Worm (Caenorhabditis elegans) whole organism, dauer: ENCODE results near the gene F25E5.1.
"Not testable (repeated sequence)": the region's sequence is repeated elsewhere in the genome, so short reads cannot be mapped to it uniquely, and the experiment has no call there.

Source experiments
- unc-62 ChIP-seq: sonication (generic microtip); optimal IDR thresholded peaks from 2 replicates; lab custom pipeline; 2017; ENCODE audit warnings: missing biosample characterization, missing genetic modification reagents, missing genetic modification characterization

F25E5.1 gene

DNA sequence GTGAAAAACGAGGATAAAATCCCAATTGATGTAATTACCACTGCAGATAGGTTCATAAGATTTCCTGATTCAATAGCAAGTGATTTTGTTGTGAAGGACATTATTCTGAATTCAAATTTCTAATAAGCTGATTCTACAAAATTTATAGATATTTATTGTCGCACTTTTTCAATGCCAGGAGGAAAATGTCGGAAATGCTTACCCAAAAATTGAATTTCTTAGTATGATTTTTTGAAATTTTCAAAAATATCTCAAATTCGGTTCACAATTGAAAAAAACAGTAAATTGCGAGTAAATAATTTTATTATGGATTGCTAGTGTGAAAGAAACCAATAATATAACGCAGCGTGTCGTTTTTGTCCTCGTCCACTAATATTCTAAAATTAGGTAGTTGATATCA is 27.2 kb downstream of the F25E5.1 start, which contains the start of gene srbc-10:
Gene srbc-10, minus strand, starts transcription at position 101 of the 400 bp plus-strand sequence.
- no peak for TF ChIP-seq unc-62 (GFP tag; lab: Kevin White, UChicago)

ce11 chrV:7495189-7495588 is 29.5 kb downstream of the F25E5.1 start, which contains the start of gene srbc-11:
srbc-11 (minus strand) TSS chrV:7495289.
- TF ChIP-seq unc-62 (GFP tag; lab: Kevin White, UChicago): no peak

DNA sequence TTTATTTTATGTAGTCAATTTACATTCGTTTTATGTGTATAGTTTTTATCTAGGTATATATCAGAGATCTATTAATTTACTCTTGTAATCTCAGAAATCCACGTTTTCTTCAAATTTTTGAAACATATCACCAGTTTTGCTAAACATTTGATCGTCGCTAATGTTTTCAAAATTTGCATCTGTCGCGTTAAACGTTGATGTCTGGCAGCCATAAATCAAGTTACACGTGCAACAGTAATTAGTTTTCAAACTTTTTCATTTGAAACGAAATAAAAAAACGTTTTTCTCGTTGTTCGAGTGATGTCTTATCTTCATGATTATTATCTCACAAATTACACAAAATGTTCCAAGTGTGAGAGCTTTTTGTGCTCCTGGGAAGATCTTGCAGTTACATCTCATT is 31.8 kb downstream of the F25E5.1 start, which contains the start of gene srh-79:
Gene srh-79, plus strand, starts transcription at position 301 of the 400 bp plus-strand sequence.
- TF ChIP-seq unc-62 (GFP tag; lab: Kevin White, UChicago): no peak

DNA sequence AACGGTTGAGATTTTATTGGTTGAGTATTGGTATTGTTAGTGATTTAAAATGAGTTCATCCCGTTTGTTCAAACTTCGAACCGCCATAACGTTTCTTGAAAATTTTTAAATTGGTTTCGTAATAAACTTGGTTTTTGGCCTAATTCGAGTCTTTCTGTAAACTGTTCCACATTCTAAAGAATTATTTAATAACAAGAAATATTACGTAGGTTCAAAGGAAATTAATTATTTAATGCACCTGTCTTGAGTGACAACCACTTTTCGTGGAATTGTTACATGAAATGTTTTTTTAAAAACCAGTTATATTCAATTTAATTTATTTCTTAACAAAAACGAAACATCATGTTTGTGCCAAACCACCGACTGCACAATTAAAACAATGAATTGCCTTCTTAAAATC is 35.5 kb downstream of the F25E5.1 start:
- no peak for TF ChIP-seq unc-62 (GFP tag; lab: Kevin White, UChicago)

DNA sequence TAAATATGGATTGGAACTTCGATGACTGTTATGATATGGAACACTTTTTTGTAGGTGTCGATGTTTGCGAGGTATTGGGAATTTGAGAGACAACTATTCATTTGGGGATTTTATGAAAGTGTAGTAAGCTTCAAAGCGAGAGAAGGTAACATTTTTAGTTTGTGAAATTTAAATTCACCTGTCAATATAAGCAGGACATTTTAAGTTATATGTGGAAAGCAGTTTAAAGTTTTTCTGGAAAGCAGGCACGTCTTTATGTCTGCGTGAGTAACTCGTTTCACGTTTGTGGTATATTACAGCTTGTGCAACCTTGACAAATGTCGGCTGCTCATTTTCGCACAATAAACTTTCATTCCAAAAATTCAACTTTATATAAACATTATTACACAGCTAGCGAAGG is 38.6 kb downstream of the F25E5.1 start, which contains the start of gene srh-229:
Gene srh-229, minus strand, starts transcription at position 101 of the 400 bp plus-strand sequence.
- no peak for TF ChIP-seq unc-62 (GFP tag; lab: Kevin White, UChicago)

DNA sequence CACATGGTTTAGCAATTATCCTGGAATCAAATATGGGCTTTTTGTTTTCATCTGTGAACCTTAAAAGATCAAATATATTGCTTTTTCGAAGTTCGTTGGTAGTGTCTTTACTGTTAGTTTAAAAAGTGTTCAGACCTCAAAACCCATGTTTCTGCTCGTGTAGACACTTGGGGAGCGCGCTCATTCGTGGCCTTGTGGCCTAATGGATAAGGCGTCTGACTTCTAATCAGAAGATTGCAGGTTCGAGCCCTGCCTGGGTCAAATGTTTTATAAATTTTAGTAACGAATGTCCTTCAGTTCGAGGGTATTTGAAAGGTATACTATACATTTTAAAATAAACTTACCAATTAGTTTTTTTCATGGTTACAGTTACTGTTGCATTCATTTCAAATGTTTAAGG is 40.5 kb downstream of the F25E5.1 start:
- no peak for TF ChIP-seq unc-62 (GFP tag; lab: Kevin White, UChicago)

ce11 chrV:7508566-7509044 is 42.9 kb downstream of the F25E5.1 start, which contains the start of the genes str-31 and nhr-172:
str-31 (minus strand) TSS chrV:7508666.
nhr-172 (plus strand) TSS chrV:7508994.
- no peak for TF ChIP-seq unc-62 (GFP tag; lab: Kevin White, UChicago)

DNA sequence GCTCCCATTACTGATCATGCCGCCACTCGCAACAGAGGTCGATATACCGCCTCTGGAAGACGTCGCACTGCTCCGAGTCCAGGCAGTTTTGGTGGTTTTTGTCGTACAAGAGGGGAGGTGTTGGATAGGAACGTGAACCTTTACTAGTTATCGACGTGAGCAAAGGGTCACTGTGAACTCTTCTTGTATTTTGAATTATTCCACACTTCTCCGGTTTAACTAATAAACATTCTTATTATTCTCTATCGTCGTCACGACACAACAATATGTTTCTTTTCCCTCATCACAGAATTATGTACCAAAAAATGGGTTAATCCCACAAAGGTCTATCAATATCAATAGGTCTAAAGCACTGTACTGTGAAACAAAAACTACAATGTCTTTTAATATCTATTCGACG is 45.8 kb downstream of the F25E5.1 start, which contains the start of gene nhr-171:
Gene nhr-171, plus strand, starts transcription at position 301 of the 400 bp plus-strand sequence.
- not testable (repeated sequence) for TF ChIP-seq unc-62 (GFP tag; lab: Kevin White, UChicago)

ce11 chrV:7514939-7515338 is 49.3 kb downstream of the F25E5.1 start, which contains the start of gene srb-18:
srb-18 (plus strand) TSS chrV:7515239.
- no peak for TF ChIP-seq unc-62 (GFP tag; lab: Kevin White, UChicago)

- no peak for TF ChIP-seq unc-62 (GFP tag; lab: Kevin White, UChicago)
These were observed 54.4 kb downstream of the F25E5.1 start, which contains the start of gene srb-19 for ce11 chrV:7520077-7520476. srb-19 (minus strand) TSS chrV:7520177.
